Fruit fly (Drosophila melanogaster) whole organism, embryonic: ENCODE data around the gene DnaJ-1.
A peak's percentile ranks its signal among the peaks of the same experiment; 100 is the strongest.

ENCODE experiments used
- Ada2b ChIP-seq: fragments of 200-800 bp; sonication (Bioruptor generic); IDR thresholded peaks from 2 replicates; pipeline ENCODE4 v1.3.6; 2022; ENCODE audit warnings: missing biosample characterization, missing genetic modification characterization
- B-H2 ChIP-seq: fragments of 200-800 bp; sonication (Bioruptor generic); optimal IDR thresholded peaks from 2 replicates; lab custom pipeline; 2018; ENCODE audit warnings: missing biosample characterization, mild to moderate bottlenecking, missing genetic modification characterization
- CG10274 ChIP-seq: fragments of 200-800 bp; sonication (Bioruptor generic); optimal IDR thresholded peaks from 3 replicates; lab custom pipeline; 2017; ENCODE audit warnings: missing biosample characterization, mild to moderate bottlenecking, missing genetic modification characterization
- CG12299 ChIP-seq: fragments of 200-800 bp; sonication (Bioruptor generic); optimal IDR thresholded peaks from 2 replicates; lab custom pipeline; 2018; ENCODE audit warnings: missing biosample characterization, mild to moderate bottlenecking, missing genetic modification characterization
- CG12659 ChIP-seq: fragments of 200-800 bp; sonication (Bioruptor generic); optimal IDR thresholded peaks from 3 replicates; lab custom pipeline; 2017; ENCODE audit warnings: mild to moderate bottlenecking, missing biosample characterization, missing genetic modification reagents, missing genetic modification characterization
- CG15269 ChIP-seq: fragments of 200-800 bp; sonication (Bioruptor generic); optimal IDR thresholded peaks from 2 replicates; lab custom pipeline; 2018; ENCODE audit warnings: missing biosample characterization, mild to moderate bottlenecking, missing genetic modification characterization, moderate library complexity
- CG1647 ChIP-seq: fragments of 200-800 bp; sonication (Bioruptor generic); optimal IDR thresholded peaks from 3 replicates; lab custom pipeline; 2016; ENCODE audit warnings: missing biosample characterization, missing genetic modification characterization
- CG17359 ChIP-seq: fragments of 200-800 bp; sonication (Bioruptor generic); optimal IDR thresholded peaks from 3 replicates; lab custom pipeline; 2018; ENCODE audit warnings: missing biosample characterization, mild to moderate bottlenecking, missing genetic modification characterization, moderate library complexity
- CG17829 ChIP-seq: fragments of 200-800 bp; optimal IDR thresholded peaks from 2 replicates; lab custom pipeline; 2019; ENCODE audit warnings: missing biosample characterization, mild to moderate bottlenecking, missing genetic modification characterization, moderate library complexity
- CG1792 ChIP-seq: fragments of 200-800 bp; sonication (Bioruptor generic); optimal IDR thresholded peaks from 2 replicates; lab custom pipeline; 2016; ENCODE audit warnings: missing biosample characterization, missing genetic modification characterization
- CG18011 ChIP-seq: fragments of 200-800 bp; sonication (Bioruptor generic); optimal IDR thresholded peaks from 2 replicates; lab custom pipeline; 2017; ENCODE audit warnings: missing biosample characterization, missing genetic modification characterization, mild to moderate bottlenecking, moderate library complexity, missing genotype
- CG1832 ChIP-seq: fragments of 200-800 bp; sonication (Bioruptor generic); optimal IDR thresholded peaks from 2 replicates; lab custom pipeline; 2017; ENCODE audit warnings: missing biosample characterization, mild to moderate bottlenecking, missing genetic modification characterization, inconsistent platforms
- CG2120 ChIP-seq: fragments of 200-800 bp; sonication (Bioruptor generic); optimal IDR thresholded peaks from 3 replicates; lab custom pipeline; 2016; ENCODE audit warnings: missing biosample characterization, missing genetic modification characterization
- CG2712 ChIP-seq: fragments of 200-800 bp; optimal IDR thresholded peaks from 3 replicates; lab custom pipeline; 2019; ENCODE audit warnings: missing biosample characterization, mild to moderate bottlenecking, missing genetic modification characterization, moderate library complexity
- CG33213 ChIP-seq: fragments of 200-800 bp; sonication (Bioruptor generic); optimal IDR thresholded peaks from 3 replicates; lab custom pipeline; 2016; ENCODE audit warnings: missing biosample characterization, missing genetic modification characterization
- CG3407 ChIP-seq: fragments of 200-800 bp; sonication (Bioruptor generic); optimal IDR thresholded peaks from 2 replicates; lab custom pipeline; 2018; ENCODE audit warnings: missing biosample characterization, mild to moderate bottlenecking, missing genetic modification characterization
- CG7556 ChIP-seq: fragments of 200-800 bp; sonication (Bioruptor generic); optimal IDR thresholded peaks from 2 replicates; lab custom pipeline; 2017; ENCODE audit warnings: missing biosample characterization, mild to moderate bottlenecking, missing genetic modification characterization
- Dbx ChIP-seq: fragments of 200-800 bp; sonication (Bioruptor generic); IDR thresholded peaks from 3 replicates; pipeline ENCODE4 v1.3.6; 2022; ENCODE audit warnings: missing biosample characterization, missing genetic modification characterization
- Dll ChIP-seq: fragments of 200-800 bp; sonication (Bioruptor generic); IDR thresholded peaks from 4 replicates; pipeline ENCODE4 v1.3.6; 2022; ENCODE audit warnings: missing biosample characterization, missing genetic modification characterization; ENCODE audit not compliant: partially characterized antibody
- GATAe ChIP-seq: fragments of 200-800 bp; sonication (Bioruptor generic); conservative IDR thresholded peaks from 2 replicates; pipeline ENCODE4 v1.3.6; 2022; ENCODE audit warnings: missing biosample characterization, missing genetic modification characterization
- HLH54F ChIP-seq: fragments of 200-800 bp; sonication (Bioruptor generic); optimal IDR thresholded peaks from 3 replicates; lab custom pipeline; 2016; ENCODE audit warnings: missing biosample characterization, missing genetic modification characterization
- Lhr ChIP-seq: fragments of 200-800 bp; sonication (Bioruptor generic); optimal IDR thresholded peaks from 3 replicates; lab custom pipeline; 2017; ENCODE audit warnings: mild to moderate bottlenecking, missing biosample characterization, missing genetic modification reagents, missing genetic modification characterization
- Max ChIP-seq: fragments of 200-800 bp; sonication (Bioruptor generic); optimal IDR thresholded peaks from 2 replicates; lab custom pipeline; 2016; ENCODE audit warnings: missing biosample characterization, mild to moderate bottlenecking, missing genetic modification characterization
- NC2β ChIP-seq: fragments of 200-800 bp; sonication (Bioruptor generic); optimal IDR thresholded peaks from 2 replicates; lab custom pipeline; 2016; ENCODE audit warnings: missing biosample characterization, missing genetic modification characterization
- Rfx ChIP-seq: fragments of 200-800 bp; sonication (Bioruptor generic); IDR thresholded peaks from 2 replicates; pipeline ENCODE4 v1.3.6; 2022; ENCODE audit warnings: missing biosample characterization, missing genetic modification characterization
- Rx ChIP-seq: fragments of 200-800 bp; sonication (Bioruptor generic); IDR thresholded peaks from 2 replicates; pipeline ENCODE4 v1.3.6; 2022; ENCODE audit warnings: missing biosample characterization, missing genetic modification characterization
- Scr ChIP-seq: fragments of 200-800 bp; sonication (Bioruptor generic); IDR thresholded peaks from 2 replicates; pipeline ENCODE4 v1.3.6; 2022; ENCODE audit warnings: missing biosample characterization, missing genetic modification characterization; ENCODE audit not compliant: partially characterized antibody
- bcd ChIP-seq: fragments of 200-800 bp; sonication (Bioruptor generic); optimal IDR thresholded peaks from 2 replicates; lab custom pipeline; 2017; ENCODE audit warnings: missing biosample characterization, mild to moderate bottlenecking, missing genetic modification characterization
- bsh ChIP-seq, 2 experiments: fragments of 200-800 bp; sonication (Bioruptor generic); optimal IDR thresholded peaks; 2 replicates each; lab custom pipeline; 2017 to 2018; ENCODE audit warnings: mild to moderate bottlenecking in 2 of 2, missing biosample characterization in 2 of 2, missing genetic modification characterization in 2 of 2, moderate library complexity in 1 of 2
- crc ChIP-seq: fragments of 200-800 bp; sonication (Bioruptor generic); optimal IDR thresholded peaks from 2 replicates; lab custom pipeline; 2016; ENCODE audit warnings: missing biosample characterization, missing genetic modification characterization
- dan ChIP-seq: fragments of 200-800 bp; sonication (Bioruptor generic); IDR thresholded peaks from 2 replicates; pipeline ENCODE4 v1.3.6; 2022; ENCODE audit warnings: missing biosample characterization, missing genetic modification characterization
- gem ChIP-seq: fragments of 200-800 bp; sonication (Bioruptor generic); optimal IDR thresholded peaks from 2 replicates; lab custom pipeline; 2019; ENCODE audit warnings: missing biosample characterization, mild to moderate bottlenecking, missing genetic modification characterization, moderate library complexity
- grn ChIP-seq: fragments of 200-800 bp; sonication (Bioruptor generic); optimal IDR thresholded peaks from 3 replicates; lab custom pipeline; 2017; ENCODE audit warnings: missing biosample characterization, missing genetic modification characterization
- gro ChIP-seq: fragments of 200-800 bp; sonication (Bioruptor generic); optimal IDR thresholded peaks from 2 replicates; lab custom pipeline; 2016; ENCODE audit warnings: missing biosample characterization, missing genetic modification characterization
- maf-S ChIP-seq: fragments of 200-800 bp; sonication (Bioruptor generic); optimal IDR thresholded peaks from 2 replicates; lab custom pipeline; 2016; ENCODE audit warnings: missing biosample characterization, missing genetic modification characterization
- mam ChIP-seq: fragments of 200-800 bp; sonication (Bioruptor generic); optimal IDR thresholded peaks from 3 replicates; lab custom pipeline; 2016; ENCODE audit warnings: missing biosample characterization, missing genetic modification characterization
- nerfin-1 ChIP-seq: fragments of 200-800 bp; sonication (Bioruptor generic); optimal IDR thresholded peaks from 3 replicates; lab custom pipeline; 2019; ENCODE audit warnings: missing biosample characterization, mild to moderate bottlenecking, missing genetic modification characterization, moderate library complexity
- nmo ChIP-seq: fragments of 200-800 bp; sonication (Bioruptor generic); optimal IDR thresholded peaks from 2 replicates; lab custom pipeline; 2018; ENCODE audit warnings: missing biosample characterization, mild to moderate bottlenecking, missing genetic modification characterization, moderate library complexity
- pan ChIP-seq, 4 experiments: fragments of >200 bp in 3 of 4; fragments of 200-800 bp in 1 of 4; sonication (Bioruptor generic) in 1 of 4; optimal IDR thresholded peaks in 3 of 4; IDR thresholded peaks in 1 of 4; 2 replicates each; pipeline versions ENCODE4 v1.3.6 to Lab custom; 2017 to 2022; ENCODE audit warnings: missing biosample characterization in 2 of 4, missing genetic modification characterization in 2 of 4, mixed read lengths in 1 of 4
- phol ChIP-seq: fragments of 200-800 bp; sonication (Bioruptor generic); optimal IDR thresholded peaks from 3 replicates; lab custom pipeline; 2018; ENCODE audit warnings: missing biosample characterization, mild to moderate bottlenecking, missing genetic modification characterization, moderate library complexity
- pita ChIP-seq: fragments of 200-800 bp; sonication (Bioruptor generic); optimal IDR thresholded peaks from 2 replicates; lab custom pipeline; 2017; ENCODE audit warnings: missing biosample characterization, mild to moderate bottlenecking, missing genetic modification characterization
- pzg ChIP-seq: fragments of 200-800 bp; sonication (Bioruptor generic); optimal IDR thresholded peaks from 3 replicates; lab custom pipeline; 2018; ENCODE audit warnings: missing biosample characterization, mild to moderate bottlenecking, missing genetic modification characterization, moderate library complexity
- scrt ChIP-seq: fragments of 200-800 bp; sonication (Bioruptor generic); optimal IDR thresholded peaks from 2 replicates; lab custom pipeline; 2018; ENCODE audit warnings: missing biosample characterization, mild to moderate bottlenecking, missing genetic modification characterization, moderate library complexity
- sens ChIP-seq: fragments of 200-800 bp; sonication (Bioruptor generic); peaks from one replicate; lab custom pipeline; 2016; ENCODE audit warnings: missing biosample characterization, missing genetic modification characterization
- sr ChIP-seq: fragments of 200-800 bp; sonication (Bioruptor generic); IDR thresholded peaks from 3 replicates; pipeline ENCODE4 v1.3.6; 2022; ENCODE audit warnings: missing biosample characterization, missing genetic modification characterization
- stc ChIP-seq: fragments of 200-800 bp; sonication (Bioruptor generic); IDR thresholded peaks from 2 replicates; pipeline ENCODE4 v1.3.6; 2022; ENCODE audit warnings: missing biosample characterization, missing genetic modification characterization
- tgo ChIP-seq: fragments of 200-800 bp; sonication (Bioruptor generic); IDR thresholded peaks from 3 replicates; pipeline ENCODE4 v1.3.6; 2022; ENCODE audit warnings: missing biosample characterization, missing genetic modification characterization
- tin ChIP-seq: fragments of 200-800 bp; sonication (Bioruptor generic); optimal IDR thresholded peaks from 3 replicates; lab custom pipeline; 2016; ENCODE audit warnings: missing biosample characterization, missing genetic modification characterization
- tll ChIP-seq, 2 experiments: fragments of 200-800 bp in 1 of 2; fragments of >200 bp in 1 of 2; sonication (Bioruptor generic) in 1 of 2; optimal IDR thresholded peaks; 2 replicates each; lab custom pipeline; 2017 to 2019; ENCODE audit warnings: missing biosample characterization in 2 of 2, missing genetic modification characterization in 2 of 2, mild to moderate bottlenecking in 1 of 2, moderate library complexity in 1 of 2

DnaJ-1 gene

DNA sequence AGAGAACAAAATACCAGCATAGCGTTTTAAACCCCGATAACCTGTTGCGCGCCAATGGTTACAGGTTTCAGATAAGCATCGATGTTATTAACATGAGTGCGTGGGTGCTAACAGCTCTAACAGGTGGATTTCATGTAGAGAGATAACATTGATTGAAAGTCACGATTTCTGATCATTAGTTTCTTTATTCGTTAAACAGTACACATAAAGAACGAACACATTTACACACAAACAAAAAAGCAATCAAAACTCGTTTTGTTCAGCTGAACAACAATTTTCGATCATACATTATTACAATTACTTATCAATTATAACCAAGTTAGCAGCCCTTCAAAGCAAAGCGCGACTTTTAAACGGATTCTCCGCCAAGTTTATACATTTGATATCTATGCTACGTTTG lies 37.7 kb upstream of the DnaJ-1 start (continued):
- TF ChIP-seq nerfin-1 (tag; lab: Kevin White, UChicago) (no peak), B-H2 (GFP tag; lab: Kevin White, UChicago) (peak; percentile 41), CG1792 (GFP tag; lab: Kevin White, UChicago) (peak; percentile 44), CG17829 (peak; percentile 20), NC2β (GFP tag; lab: Kevin White, UChicago) (peak; percentile 45), pan (optimal IDR thresholded peaks at IDR 0.05; lab: Kevin White, UChicago) (no peak), pan (GFP tag; optimal IDR thresholded peaks at IDR 0.05 in 1 of 2, IDR thresholded peaks at IDR 0.05 in 1 of 2) (peak in 1 of 2 experiments; percentile 36), stc (peak; percentile 34; the same call in 1 of the 2 replicates), sens (GFP tag; lab: Kevin White, UChicago) (peak; percentile 94), CG2120 (GFP tag; lab: Kevin White, UChicago) (peak; percentile 61), phol (tag; lab: Kevin White, UChicago) (peak; percentile 35), Ada2b (peak; percentile 32; the same call in 1 of the 2 replicates), gro (GFP tag; lab: Kevin White, UChicago) (peak; percentile 74), sr (GFP tag; lab: Robert Waterston, UW) (peak; percentile 95), GATAe (GFP tag; lab: Robert Waterston, UW) (no peak), bcd (GFP tag; lab: Kevin White, UChicago) (no peak), CG18011 (GFP tag; lab: Kevin White, UChicago) (peak; percentile 8), CG12659 (GFP tag; lab: Kevin White, UChicago) (peak; percentile 37), CG17359 (tag; lab: Kevin White, UChicago) (peak; percentile 41), CG1832 (GFP tag; lab: Kevin White, UChicago) (no peak), CG3407 (GFP tag; lab: Kevin White, UChicago) (no peak), pita (GFP tag; lab: Kevin White, UChicago) (no peak), CG7556 (GFP tag; lab: Kevin White, UChicago) (peak; percentile 5), tin (GFP tag; lab: Kevin White, UChicago) (peak; percentile 35), gem (tag; lab: Kevin White, UChicago) (peak; percentile 57), mam (GFP tag; lab: Kevin White, UChicago) (peak; percentile 39), tgo (GFP tag; lab: Robert Waterston, UW) (no peak), Dbx (GFP tag; lab: Robert Waterston, UW) (0 out of 3 replicates have a peak, but pooled peaks have one; percentile 31), CG1647 (GFP tag; lab: Kevin White, UChicago) (peak; percentile 19), grn (peak; percentile 100), Rx (peak; percentile 21; the same call in 1 of the 2 replicates), Scr (GFP tag; lab: Robert Waterston, UW) (peak; percentile 30; the same call in 1 of the 2 replicates), tll (GFP tag; optimal IDR thresholded peaks at IDR 0.05; lab: Kevin White, UChicago) (no peak), CG33213 (GFP tag; lab: Kevin White, UChicago) (peak; percentile 14), maf-S (GFP tag; lab: Kevin White, UChicago) (peak; percentile 10), Dll (GFP tag; lab: Robert Waterston, UW) (peak; percentile 38; the same call in 1 of the 4 replicates), nmo (GFP tag; lab: Kevin White, UChicago) (peak; percentile 16), HLH54F (GFP tag; lab: Kevin White, UChicago) (peak; percentile 25), CG10274 (GFP tag; lab: Kevin White, UChicago) (no peak), CG12299 (tag; lab: Kevin White, UChicago) (no peak), Max (GFP tag; lab: Kevin White, UChicago) (peak; percentile 11), dan (no peak), CG2712 (tag; lab: Kevin White, UChicago) (peak; percentile 52), bsh (GFP tag; optimal IDR thresholded peaks at IDR 0.05; lab: Kevin White, UChicago) (peak in 1 of 2 experiments; percentile 37), scrt (GFP tag; lab: Kevin White, UChicago) (peak; percentile 84), CG15269 (tag; lab: Kevin White, UChicago) (peak; percentile 38), Lhr (GFP tag; lab: Kevin White, UChicago) (no peak), crc (peak; percentile 4), pzg (GFP tag; lab: Kevin White, UChicago) (peak; percentile 66), Rfx (GFP tag; lab: Robert Waterston, UW) (peak; percentile 36)
